Worm (Caenorhabditis elegans) whole organism, mixed stage, embryonic: Measurements from ENCODE around the gene ZK970.8.

ENCODE experiments used
- drap-1 ChIP-seq: fragments of 200-800 bp; sonication (Bioruptor generic); optimal IDR thresholded peaks from 3 replicates; lab custom pipeline; 2018; ENCODE audit warnings: mild to moderate bottlenecking, missing genetic modification characterization, missing compliant biosample characterization
- elt-1 ChIP-seq: sonication (generic microtip); optimal IDR thresholded peaks from 2 replicates; lab custom pipeline; 2017; ENCODE audit warnings: missing genetic modification characterization, mild to moderate bottlenecking, missing compliant biosample characterization, antibody characterized with exemption, moderate library complexity, borderline replicate concordance; ENCODE audit not compliant: insufficient read depth
- ham-2 ChIP-seq: fragments of 200-800 bp; sonication (Bioruptor generic); optimal IDR thresholded peaks from 2 replicates; lab custom pipeline; 2018; ENCODE audit warnings: mild to moderate bottlenecking, missing genetic modification characterization, missing compliant biosample characterization
- lin-13 ChIP-seq: fragments of 150-350 bp; optimal IDR thresholded peaks from 2 replicates; lab custom pipeline; 2014; ENCODE audit warnings: missing biosample characterization, missing genetic modification characterization
- lin-32 ChIP-seq: fragments of 200-800 bp; sonication (Bioruptor generic); optimal IDR thresholded peaks from 2 replicates; lab custom pipeline; 2018; ENCODE audit warnings: mild to moderate bottlenecking, missing genetic modification characterization, missing compliant biosample characterization
- lsy-2 ChIP-seq: fragments of 150-350 bp; optimal IDR thresholded peaks from 2 replicates; lab custom pipeline; 2014; ENCODE audit warnings: missing biosample characterization, missing genetic modification characterization
- nhr-12 ChIP-seq: fragments of 150-350 bp; optimal IDR thresholded peaks from 2 replicates; lab custom pipeline; 2014; ENCODE audit warnings: missing biosample characterization, missing genetic modification characterization
- nhr-28 ChIP-seq: fragments of 150-350 bp; optimal IDR thresholded peaks from 2 replicates; lab custom pipeline; 2014; ENCODE audit warnings: missing biosample characterization, missing genetic modification characterization
- nhr-76 ChIP-seq: sonication (generic microtip); optimal IDR thresholded peaks from 2 replicates; lab custom pipeline; 2017; ENCODE audit warnings: missing biosample characterization, missing genetic modification characterization
- pha-4 ChIP-seq: fragments of 150-350 bp; optimal IDR thresholded peaks from 2 replicates; lab custom pipeline; 2018; ENCODE audit warnings: missing biosample characterization, missing genetic modification reagents, missing genetic modification characterization
- snpc-4 ChIP-seq: fragments of 150-350 bp; optimal IDR thresholded peaks from 2 replicates; lab custom pipeline; 2014; ENCODE audit warnings: missing biosample characterization, missing genetic modification characterization
- unc-39 ChIP-seq: fragments of 150-350 bp; optimal IDR thresholded peaks from 2 replicates; lab custom pipeline; 2014; ENCODE audit warnings: missing biosample characterization, missing genetic modification characterization
- unc-62 ChIP-seq: fragments of 150-350 bp; optimal IDR thresholded peaks from 2 replicates; lab custom pipeline; 2014; ENCODE audit warnings: missing biosample characterization, missing genetic modification reagents, missing genetic modification characterization
- ztf-11 ChIP-seq: fragments of 150-350 bp; optimal IDR thresholded peaks from 2 replicates; lab custom pipeline; 2014; ENCODE audit warnings: missing biosample characterization, missing genetic modification characterization

ce11 chrII:10311973-10312372 is 2.5 kb downstream of the ZK970.8 start, which contains the start of gene srlf-34:
- no peak for TF ChIP-seq lsy-2 (tag; lab: Kevin White, UChicago)
- no peak for TF ChIP-seq elt-1
- TF ChIP-seq lin-13 (tag; lab: Kevin White, UChicago): no peak
- no peak for TF ChIP-seq nhr-76 (tag; lab: Kevin White, UChicago)
- no peak for TF ChIP-seq lin-32 (GFP tag; lab: Kevin White, UChicago)
- TF ChIP-seq snpc-4 (tag; lab: Kevin White, UChicago): no peak
- no peak for TF ChIP-seq ztf-11 (tag; lab: Kevin White, UChicago)
- no peak for TF ChIP-seq unc-39 (tag; lab: Kevin White, UChicago)
- no peak for TF ChIP-seq nhr-28 (tag; lab: Kevin White, UChicago)
- TF ChIP-seq nhr-12 (tag; lab: Kevin White, UChicago): no peak
- TF ChIP-seq pha-4 (tag; lab: Kevin White, UChicago): no peak
- TF ChIP-seq ham-2 (GFP tag; lab: Kevin White, UChicago): no peak
- no peak for TF ChIP-seq drap-1 (GFP tag; lab: Kevin White, UChicago)
- no peak for TF ChIP-seq unc-62
